Worm (Caenorhabditis elegans) whole organism, L1 larva: ENCODE results near the gene srz-74.

Experiments used
- C16A3.4 ChIP-seq: fragments of 150-350 bp; optimal IDR thresholded peaks from 2 replicates; lab custom pipeline; 2014; ENCODE audit warnings: missing biosample characterization, missing genetic modification characterization
- aly-2 ChIP-seq: fragments of 150-350 bp; optimal IDR thresholded peaks from 2 replicates; lab custom pipeline; 2014; ENCODE audit warnings: missing biosample characterization, missing genetic modification characterization
- ama-1 ChIP-seq: fragments of 150-350 bp; optimal IDR thresholded peaks from 2 replicates; lab custom pipeline; 2014
- ceh-63 ChIP-seq: fragments of 200-800 bp; sonication (Bioruptor generic); optimal IDR thresholded peaks from 2 replicates; lab custom pipeline; 2018; ENCODE audit warnings: mild to moderate bottlenecking, missing genetic modification characterization, missing compliant biosample characterization
- ceh-88 ChIP-seq: fragments of 200-800 bp; sonication (Bioruptor generic); IDR thresholded peaks from 2 replicates; pipeline ENCODE4 v1.3.6; 2022; ENCODE audit warnings: missing genetic modification characterization, missing compliant biosample characterization
- ces-1 ChIP-seq: fragments of 150-350 bp; optimal IDR thresholded peaks from 2 replicates; lab custom pipeline; 2014; ENCODE audit warnings: missing biosample characterization, missing genetic modification reagents, missing genetic modification characterization
- efl-3 ChIP-seq: fragments of 200-800 bp; sonication (Bioruptor generic); optimal IDR thresholded peaks from 2 replicates; lab custom pipeline; 2018; ENCODE audit warnings: mild to moderate bottlenecking, missing genetic modification characterization, missing compliant biosample characterization
- elt-2 ChIP-seq: sonication (generic microtip); optimal IDR thresholded peaks from 2 replicates; lab custom pipeline; 2016; ENCODE audit warnings: missing genetic modification characterization, mild to moderate bottlenecking, inconsistent platforms, missing compliant biosample characterization, missing genetic modification reagents
- fkh-4 ChIP-seq: sonication (generic microtip); optimal IDR thresholded peaks from 2 replicates; lab custom pipeline; 2016; ENCODE audit warnings: missing compliant biosample characterization, missing genetic modification characterization, borderline replicate concordance
- fos-1 ChIP-seq: fragments of 150-350 bp; optimal IDR thresholded peaks from 2 replicates; lab custom pipeline; 2014; ENCODE audit warnings: missing biosample characterization, missing genetic modification characterization
- grh-1 ChIP-seq: fragments of 200-800 bp; sonication (Bioruptor generic); IDR thresholded peaks from 2 replicates; pipeline ENCODE4 v1.3.6; 2022; ENCODE audit warnings: missing genetic modification reagents, missing genetic modification characterization, missing compliant biosample characterization
- hlh-17 ChIP-seq: fragments of 200-800 bp; sonication (Bioruptor generic); optimal IDR thresholded peaks from 2 replicates; lab custom pipeline; 2018; ENCODE audit warnings: missing genetic modification characterization, mild to moderate bottlenecking, missing compliant biosample characterization, moderate library complexity, borderline replicate concordance
- hlh-4 ChIP-seq: sonication (generic microtip); optimal IDR thresholded peaks from 2 replicates; lab custom pipeline; 2016; ENCODE audit warnings: mild to moderate bottlenecking, missing genetic modification characterization, missing compliant biosample characterization
- hpl-2 ChIP-seq: fragments of 150-350 bp; optimal IDR thresholded peaks from 2 replicates; lab custom pipeline; 2014; ENCODE audit warnings: missing biosample characterization, missing genetic modification reagents, missing genetic modification characterization
- irx-1 ChIP-seq: sonication (generic microtip); optimal IDR thresholded peaks from 2 replicates; lab custom pipeline; 2016; ENCODE audit warnings: missing genetic modification characterization, missing compliant biosample characterization
- isw-1 ChIP-seq: fragments of 200-800 bp; sonication (Bioruptor generic); IDR thresholded peaks from 2 replicates; pipeline ENCODE4 v1.3.6; 2022; ENCODE audit warnings: missing genetic modification characterization, missing compliant biosample characterization
- lin-13 ChIP-seq: fragments of 150-350 bp; optimal IDR thresholded peaks from 2 replicates; lab custom pipeline; 2014; ENCODE audit warnings: missing biosample characterization, missing genetic modification reagents, missing genetic modification characterization
- lin-14 ChIP-seq: fragments of 200-800 bp; sonication (Bioruptor generic); optimal IDR thresholded peaks from 2 replicates; lab custom pipeline; 2018; ENCODE audit warnings: mild to moderate bottlenecking, missing genetic modification characterization, moderate library complexity, missing compliant biosample characterization
- lin-35 ChIP-seq, 2 experiments: fragments of 150-350 bp; optimal IDR thresholded peaks; 2 replicates each; lab custom pipeline; 2014; ENCODE audit warnings: missing biosample characterization in 2 of 2, missing genetic modification characterization in 2 of 2, missing genetic modification reagents in 2 of 2
- mef-2 ChIP-seq: fragments of 150-350 bp; optimal IDR thresholded peaks from 2 replicates; lab custom pipeline; 2014; ENCODE audit warnings: missing biosample characterization, missing genetic modification characterization
- nhr-11 ChIP-seq: fragments of 150-350 bp; optimal IDR thresholded peaks from 2 replicates; lab custom pipeline; 2014; ENCODE audit warnings: missing biosample characterization, missing genetic modification characterization
- nhr-19 ChIP-seq: fragments of 200-800 bp; sonication (Bioruptor generic); conservative IDR thresholded peaks from 2 replicates; pipeline ENCODE4 v1.3.6; 2022; ENCODE audit warnings: missing genetic modification characterization, missing compliant biosample characterization
- nhr-47 ChIP-seq: sonication (generic microtip); optimal IDR thresholded peaks from 2 replicates; lab custom pipeline; 2016; ENCODE audit warnings: mild to moderate bottlenecking, missing genetic modification characterization, moderate library complexity, missing compliant biosample characterization
- nhr-84 ChIP-seq: sonication (generic microtip); optimal IDR thresholded peaks from 2 replicates; lab custom pipeline; 2017; ENCODE audit warnings: missing biosample characterization, missing genetic modification characterization
- nhr-85 ChIP-seq: sonication (generic microtip); peaks from one replicate; lab custom pipeline; 2016; ENCODE audit warnings: missing genetic modification characterization, inconsistent platforms, missing compliant biosample characterization
- nhr-90 ChIP-seq: sonication (generic microtip); optimal IDR thresholded peaks from 2 replicates; lab custom pipeline; 2016; ENCODE audit warnings: mild to moderate bottlenecking, missing genetic modification characterization, missing compliant biosample characterization; ENCODE audit not compliant: poor library complexity
- pqm-1 ChIP-seq: sonication (generic microtip); optimal IDR thresholded peaks from 3 replicates; lab custom pipeline; 2017; ENCODE audit warnings: missing biosample characterization, missing genetic modification characterization
- rnt-1 ChIP-seq: sonication (generic microtip); optimal IDR thresholded peaks from 2 replicates; lab custom pipeline; 2016; ENCODE audit warnings: mild to moderate bottlenecking, missing genetic modification characterization, moderate library complexity, missing compliant biosample characterization
- skn-1 ChIP-seq: fragments of 150-350 bp; optimal IDR thresholded peaks from 2 replicates; lab custom pipeline; 2014; ENCODE audit warnings: missing biosample characterization, missing genetic modification characterization
- sox-4 ChIP-seq: sonication (generic microtip); optimal IDR thresholded peaks from 2 replicates; lab custom pipeline; 2016; ENCODE audit warnings: missing genetic modification characterization, missing compliant biosample characterization
- tbx-2 ChIP-seq: sonication (generic microtip); optimal IDR thresholded peaks from 2 replicates; lab custom pipeline; 2016; ENCODE audit warnings: missing genetic modification characterization, missing compliant biosample characterization
- tlp-1 ChIP-seq: fragments of 150-350 bp; optimal IDR thresholded peaks from 2 replicates; lab custom pipeline; 2014; ENCODE audit warnings: missing biosample characterization, missing genetic modification characterization
- unc-130 ChIP-seq: fragments of 150-350 bp; optimal IDR thresholded peaks from 2 replicates; lab custom pipeline; 2017; ENCODE audit warnings: missing biosample characterization, missing genetic modification characterization, inconsistent platforms
- zag-1 ChIP-seq: fragments of 150-350 bp; optimal IDR thresholded peaks from 2 replicates; lab custom pipeline; 2014; ENCODE audit warnings: missing biosample characterization, missing genetic modification characterization

The srz-74 gene

DNA sequence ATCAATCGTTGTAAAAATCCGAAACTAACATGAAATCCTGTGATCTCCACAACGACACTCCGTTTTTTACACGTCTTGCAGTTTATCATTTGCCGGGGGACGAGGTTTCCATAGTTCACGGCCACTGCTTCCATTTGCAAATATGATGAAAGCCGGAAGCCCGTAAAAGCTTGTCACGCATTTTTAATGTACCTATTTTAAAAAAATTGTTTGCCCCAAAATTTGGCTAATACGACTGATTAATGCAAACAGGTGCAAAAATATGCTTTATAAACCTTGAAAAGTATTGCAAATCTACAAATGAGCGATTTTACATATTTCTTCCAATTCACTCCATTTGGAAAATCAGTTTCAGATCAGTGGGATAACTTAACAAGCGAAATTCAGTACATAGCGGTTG, 8.4 kb upstream of the srz-74 start, which contains the start of gene srz-61:
Gene srz-61 (plus strand): TSS at position 301 of the 400 bp plus-strand sequence.
- TF ChIP-seq hlh-17: no peak
- TF ChIP-seq nhr-90 (tag; lab: Kevin White, UChicago): no peak
- no peak for TF ChIP-seq fos-1 (tag; lab: Kevin White, UChicago)
- TF ChIP-seq skn-1 (tag; lab: Kevin White, UChicago): no peak
- TF ChIP-seq unc-130 (tag; lab: Kevin White, UChicago): no peak
- TF ChIP-seq nhr-11 (tag; lab: Kevin White, UChicago): no peak
- no peak for TF ChIP-seq ama-1
- TF ChIP-seq nhr-47 (tag; lab: Kevin White, UChicago): no peak
- TF ChIP-seq tbx-2 (tag; lab: Kevin White, UChicago): no peak
- no peak for TF ChIP-seq efl-3 (GFP tag; lab: Kevin White, UChicago)
- TF ChIP-seq nhr-19: no peak
- no peak for TF ChIP-seq pqm-1 (tag; lab: Kevin White, UChicago)
- no peak for TF ChIP-seq aly-2 (tag; lab: Kevin White, UChicago)
- TF ChIP-seq mef-2: no peak
- no peak for TF ChIP-seq ces-1 (GFP tag; lab: Kevin White, UChicago)
- no peak for TF ChIP-seq nhr-84 (tag; lab: Kevin White, UChicago)

ce11 chrIV:16323373-16323772, 5.9 kb upstream of the srz-74 start, which contains the start of gene srz-104:
TSS of gene srz-104 (plus strand) at chrIV:16323673.
- peak; percentile 11 for TF ChIP-seq hlh-4 (tag; lab: Kevin White, UChicago)
- no peak for TF ChIP-seq ces-1 (GFP tag; lab: Kevin White, UChicago)

- TF ChIP-seq irx-1 (tag; lab: Kevin White, UChicago) (no peak), nhr-11 (tag; lab: Kevin White, UChicago) (no peak), zag-1 (tag; lab: Kevin White, UChicago) (no peak), hpl-2 (no peak), lin-14 (GFP tag; lab: Kevin White, UChicago) (no peak), ceh-63 (GFP tag; lab: Kevin White, UChicago) (no peak), elt-2 (tag; lab: Kevin White, UChicago) (no peak), ceh-88 (no peak), nhr-85 (tag; lab: Kevin White, UChicago) (no peak), rnt-1 (tag; lab: Kevin White, UChicago) (no peak), fkh-4 (tag; lab: Kevin White, UChicago) (no peak), sox-4 (tag; lab: Kevin White, UChicago) (no peak), C16A3.4 (no peak), grh-1 (GFP tag; lab: Robert Waterston, UW) (no peak)
Observed at ce11 chrIV:16324589-16324988, 4.7 kb upstream of the srz-74 start, which contains the start of gene srz-105. TSS of gene srz-105 (plus strand) at chrIV:16324889.

DNA sequence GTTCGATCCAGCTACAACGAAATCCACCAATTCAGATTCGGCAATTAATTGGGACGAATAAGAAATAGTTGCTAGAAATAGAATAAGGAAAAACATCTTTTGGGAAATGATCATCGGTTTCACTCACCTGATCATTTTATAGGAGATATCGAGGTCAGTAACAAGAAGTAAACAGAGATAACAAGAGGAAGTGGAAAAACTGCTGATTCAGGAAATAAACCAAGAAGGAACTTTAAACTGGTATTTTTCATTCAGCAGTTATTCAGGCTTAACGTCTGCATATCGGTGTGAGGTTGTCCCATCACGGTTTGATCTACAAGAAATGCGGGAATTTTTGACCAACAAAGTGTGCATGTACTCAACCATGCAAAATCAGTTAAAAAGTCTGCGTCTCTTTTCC, 740 bp upstream of the srz-74 start, which contains the start of gene K03D3.2:
Gene K03D3.2 (minus strand): TSS at position 101 of the 400 bp plus-strand sequence.
- no peak for TF ChIP-seq tlp-1 (tag; lab: Kevin White, UChicago)
- TF ChIP-seq lin-13 (GFP tag; lab: Kevin White, UChicago): no peak
- TF ChIP-seq lin-35 (GFP tag; optimal IDR thresholded peaks at IDR 0.05; lab: Kevin White, UChicago): no peak
- TF ChIP-seq rnt-1 (tag; lab: Kevin White, UChicago): no peak
- TF ChIP-seq nhr-47 (tag; lab: Kevin White, UChicago): no peak
- no peak for TF ChIP-seq hpl-2
- no peak for TF ChIP-seq isw-1 (GFP tag; lab: Robert Waterston, UW)

ce11 chrIV:16330508-16330907, 1.2 kb downstream of the srz-74 start:
- TF ChIP-seq ceh-88 (no peak), fos-1 (tag; lab: Kevin White, UChicago) (no peak)
- TF ChIP-seq, all 84 proteins: peak for 0
